Worm (Caenorhabditis elegans) whole organism, L3 larva: Measurements from ENCODE around the gene srm-6.

Experiments used
- aly-2 ChIP-seq: fragments of 150-350 bp; optimal IDR thresholded peaks from 2 replicates; lab custom pipeline; 2014; ENCODE audit warnings: missing biosample characterization, missing genetic modification characterization
- ceh-16 ChIP-seq: sonication (generic microtip); optimal IDR thresholded peaks from 2 replicates; lab custom pipeline; 2017; ENCODE audit warnings: missing biosample characterization, missing genetic modification characterization
- ceh-82 ChIP-seq: fragments of 150-350 bp; optimal IDR thresholded peaks from 2 replicates; lab custom pipeline; 2014; ENCODE audit warnings: missing biosample characterization, missing genetic modification characterization
- nhr-77 ChIP-seq: fragments of 150-350 bp; optimal IDR thresholded peaks from 2 replicates; lab custom pipeline; 2014; ENCODE audit warnings: missing biosample characterization, missing genetic modification characterization
- pha-4 ChIP-seq: fragments of 150-350 bp; optimal IDR thresholded peaks from 2 replicates; lab custom pipeline; 2014; ENCODE audit warnings: missing biosample characterization, missing genetic modification reagents, missing genetic modification characterization
- unc-62 ChIP-seq: fragments of 150-350 bp; sonication (generic microtip); optimal IDR thresholded peaks from 4 replicates; lab custom pipeline; 2014; ENCODE audit warnings: missing biosample characterization, missing genetic modification reagents, missing genetic modification characterization

ce11 chrV:14290636-14291035 lies 46.1 kb upstream of the srm-6 start, which contains the start of gene F14D7.18:
- TF ChIP-seq aly-2 (tag; lab: Kevin White, UChicago) (no peak), nhr-77 (no peak), pha-4 (tag; lab: Kevin White, UChicago) (no peak), ceh-16 (tag; lab: Kevin White, UChicago) (no peak), unc-62 (GFP tag; lab: Kevin White, UChicago) (no peak), ceh-82 (tag; lab: Kevin White, UChicago) (no peak)
